Fruit fly (Drosophila melanogaster): Measurements from ENCODE around the gene prd1.

DNA sequence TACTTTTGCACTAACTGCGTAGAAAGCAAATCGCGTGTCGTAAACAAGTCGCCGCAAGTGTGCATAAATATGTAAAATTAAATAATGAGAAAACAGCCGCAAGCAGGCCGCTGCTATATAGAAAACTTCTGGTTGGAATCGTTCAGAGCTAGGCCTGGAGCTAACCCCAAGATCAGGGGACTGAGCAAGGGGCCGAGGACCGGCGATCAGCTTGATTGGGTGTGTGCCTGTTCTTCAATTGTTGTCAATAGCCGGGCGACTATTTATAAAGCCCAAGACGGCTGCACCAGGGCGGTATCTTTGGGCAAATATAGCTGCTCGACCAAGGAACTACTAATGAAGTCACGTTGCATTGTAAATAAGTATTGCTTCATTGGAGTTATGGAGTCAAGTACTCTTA is 30.1 kb downstream of the prd1 start:
- TF ChIP-seq Mnt (GFP tag; optimal IDR thresholded peaks at IDR 0.05) (peak; percentile 1), cnc (optimal IDR thresholded peaks at IDR 0.05) (no peak), Hr96 (GFP tag; optimal IDR thresholded peaks at IDR 0.05) (no peak), toe (GFP tag; optimal IDR thresholded peaks at IDR 0.05) (no peak), bab1 (GFP tag; optimal IDR thresholded peaks at IDR 0.05) (no peak)
